Fruit fly (Drosophila melanogaster) whole organism, larva: Measurements from ENCODE around the gene NTPase.

ENCODE experiments used
- noc ChIP-seq: fragments of 200-800 bp; sonication (Bioruptor generic); optimal IDR thresholded peaks from 3 replicates; lab custom pipeline; 2019; ENCODE audit warnings: missing biosample characterization, mild to moderate bottlenecking, missing genetic modification characterization, moderate library complexity

Gene NTPase

dm6 chr2L:2874542-2875194, 11.0 kb downstream of the NTPase start, which contains the start of gene CG8814:
Gene CG8814, plus strand, starts transcription at chr2L:2874890.
- peak; percentile 72 for TF ChIP-seq noc

dm6 chr2L:2874185-2874541, 11.5 kb downstream of the NTPase start, which contains the start of gene Ifrd1:
Gene Ifrd1, minus strand, starts transcription at chr2L:2874489.
- TF ChIP-seq noc = no peak

DNA sequence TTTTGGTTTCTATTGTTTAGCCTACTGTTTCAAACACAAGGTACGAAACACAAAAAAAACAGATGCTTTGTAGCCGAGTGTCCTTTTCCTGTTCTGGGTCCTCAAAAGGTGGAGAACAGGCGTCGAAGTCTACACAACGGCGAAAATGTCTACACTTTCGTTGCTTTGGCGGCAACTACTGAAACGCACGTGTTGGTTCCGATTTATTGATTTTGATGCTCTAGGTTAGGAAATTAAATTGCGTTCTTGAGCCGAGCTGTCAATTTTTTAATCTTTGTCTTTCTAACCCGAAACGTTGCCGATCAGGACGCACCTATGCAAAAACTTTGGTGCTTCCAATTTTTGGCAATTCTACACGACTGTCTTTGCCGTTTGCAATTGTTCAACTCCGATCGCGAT, 11.9 kb downstream of the NTPase start:
- TF ChIP-seq noc = no peak

dm6 chr2L:2872968-2873728, 12.5 kb downstream of the NTPase start:
- TF ChIP-seq noc = peak; percentile 2

dm6 chr2L:2872309-2872932, 13.2 kb downstream of the NTPase start:
- peak; percentile 44 for TF ChIP-seq noc

DNA sequence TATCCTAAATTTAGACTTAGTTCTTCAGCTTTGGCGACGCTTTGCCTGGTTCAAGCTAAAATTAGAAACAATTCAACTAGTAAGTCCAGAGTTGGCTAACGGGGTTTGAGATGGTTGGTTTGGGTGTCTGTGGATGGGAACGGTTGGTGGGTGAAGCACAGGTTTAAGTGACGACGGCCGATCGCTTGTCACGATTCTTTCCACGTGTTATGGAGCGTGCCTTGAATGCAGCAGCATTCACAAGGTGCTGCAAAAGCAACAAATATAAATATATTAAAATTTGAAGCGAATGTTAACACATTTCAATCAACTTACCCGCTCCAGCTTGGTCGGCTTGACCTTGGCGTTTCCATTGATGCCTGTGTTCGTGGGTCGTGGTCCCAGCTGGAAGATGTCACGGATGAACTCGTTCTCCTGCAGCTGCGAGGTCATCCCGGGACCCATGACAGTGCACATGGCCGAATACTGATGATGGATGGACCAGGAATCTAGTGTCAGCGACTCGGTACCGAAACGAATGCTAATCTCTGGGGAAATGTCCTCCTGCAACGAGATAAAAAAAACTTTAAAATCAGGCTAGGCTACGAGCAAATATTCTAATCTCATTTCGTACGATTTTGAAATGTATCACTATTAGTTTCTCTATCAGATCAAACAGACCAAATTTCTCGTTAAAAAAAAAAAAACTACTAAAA, 16.5 kb downstream of the NTPase start, which contains the start of gene CG8813:
TSS of gene CG8813 (plus strand) at position 645 of the 695 bp plus-strand sequence.
- TF ChIP-seq noc = no peak

DNA sequence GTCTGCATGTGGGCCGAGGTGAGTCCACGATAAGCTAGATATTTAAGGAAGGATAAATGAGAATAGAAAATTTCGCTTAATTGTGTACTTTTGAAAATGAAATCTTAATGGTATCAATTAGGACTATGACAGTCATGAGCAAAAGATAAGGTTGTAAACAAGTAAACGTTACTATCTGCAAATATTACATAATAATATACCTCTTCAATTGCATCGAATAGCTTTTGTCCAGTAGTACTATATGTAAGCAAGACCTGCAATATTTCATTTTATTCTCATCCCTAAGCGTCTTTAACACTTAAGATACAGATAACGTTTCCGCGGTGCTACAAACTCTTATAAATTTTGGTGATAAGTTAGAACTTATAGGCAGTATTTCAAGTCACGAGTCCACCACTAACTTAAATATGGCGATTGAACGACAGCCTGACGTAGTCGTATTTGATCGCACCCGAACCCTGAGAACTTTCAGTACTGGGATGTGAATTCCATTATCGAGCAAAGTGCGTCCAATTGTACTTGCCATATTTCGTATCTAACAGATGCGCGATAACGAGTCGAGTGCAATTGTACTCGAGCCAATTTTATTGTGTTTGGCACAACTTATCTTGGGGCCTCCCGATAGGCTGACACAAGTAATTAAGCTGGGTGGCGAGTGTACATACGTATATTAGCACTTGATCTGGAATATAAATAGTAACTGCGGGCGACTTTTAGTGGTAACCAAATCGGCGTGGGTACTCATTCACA, 19.9 kb downstream of the NTPase start:
- peak; percentile 43 for TF ChIP-seq noc

dm6 chr2L:2864601-2865000, 21.0 kb downstream of the NTPase start:
- TF ChIP-seq noc = no peak

DNA sequence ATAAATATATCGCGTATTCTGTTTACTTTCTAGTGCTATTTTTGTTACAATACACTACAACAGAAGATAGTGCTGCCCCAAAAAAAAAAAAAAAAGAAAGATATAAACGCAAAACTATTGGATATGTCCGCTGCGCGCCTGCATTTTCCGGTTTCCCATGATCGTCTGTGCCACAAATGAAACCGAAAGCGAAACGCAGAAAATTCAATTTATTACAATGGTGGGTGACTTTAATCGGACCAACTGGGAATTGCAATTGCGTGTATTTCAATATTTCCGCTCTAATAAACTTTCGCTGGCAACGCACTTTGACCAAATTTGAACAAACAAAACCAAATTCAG, 23.1 kb downstream of the NTPase start:
- no peak for TF ChIP-seq noc

DNA sequence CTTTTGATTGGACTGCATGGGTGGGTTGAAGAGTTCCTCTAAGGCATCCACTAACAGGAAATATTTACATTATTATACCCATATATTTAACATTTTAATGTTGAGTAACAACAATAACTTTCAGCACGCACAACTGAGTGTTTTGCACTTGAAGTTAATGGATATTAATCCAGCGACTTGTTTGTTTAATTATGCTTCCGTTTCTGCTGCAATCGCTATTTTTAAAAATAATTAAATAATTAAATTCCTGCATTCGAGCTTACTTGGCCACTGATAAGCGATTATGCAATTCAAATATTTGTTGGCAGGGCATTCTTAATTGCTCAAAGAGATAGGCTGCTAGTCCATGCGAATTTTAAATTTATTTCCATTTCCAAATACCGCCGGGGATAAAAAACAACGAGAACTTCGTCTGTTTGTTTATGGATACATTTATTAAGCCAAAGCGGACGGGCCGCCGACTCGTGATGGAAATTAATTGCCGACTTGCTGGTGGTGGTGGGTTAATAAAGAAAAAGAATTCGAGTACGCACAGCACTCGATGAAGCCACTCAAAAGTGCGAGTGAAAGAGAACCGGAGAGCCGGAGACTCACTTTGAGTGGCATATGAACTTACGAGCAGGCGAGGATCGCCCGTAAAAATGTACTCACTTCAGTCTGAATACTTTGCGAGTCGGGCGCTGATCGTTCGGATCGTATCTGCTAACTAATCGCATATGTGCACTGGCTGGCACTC, 23.6 kb downstream of the NTPase start:
- peak; percentile 11 for TF ChIP-seq noc

DNA sequence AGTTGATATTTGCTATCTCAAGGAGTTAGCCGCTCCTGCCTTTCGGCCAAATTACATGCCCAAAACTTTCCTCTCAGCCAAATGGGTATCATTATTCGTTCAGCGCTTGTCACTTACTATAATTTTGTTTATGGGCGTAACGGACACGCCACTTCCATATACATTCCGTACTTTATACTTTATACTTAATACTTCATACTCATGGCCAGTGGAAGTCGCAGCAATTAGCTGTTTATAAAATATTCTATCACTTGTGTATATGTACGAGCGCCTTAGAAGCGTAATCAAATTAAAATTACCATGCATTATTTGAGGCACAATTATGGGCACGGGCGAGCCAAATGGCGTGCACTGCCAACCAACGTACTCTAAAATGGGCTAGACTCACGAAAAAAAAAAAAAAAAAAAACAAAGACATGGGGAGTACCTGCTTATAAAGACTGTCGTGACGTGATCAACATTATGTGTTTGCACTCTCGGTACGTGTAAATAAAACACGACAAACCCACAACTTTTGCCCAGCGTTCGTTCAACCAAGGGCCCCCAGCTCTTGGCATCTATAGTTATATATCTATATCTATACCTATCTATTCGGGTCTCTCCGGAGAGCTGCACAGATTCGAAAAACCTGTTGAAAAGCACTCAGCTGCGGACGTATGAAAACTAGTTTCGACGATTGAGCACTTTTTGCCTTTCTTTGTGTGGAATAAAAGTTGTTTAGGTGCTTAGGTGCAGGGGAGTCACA, 24.3 kb downstream of the NTPase start:
- TF ChIP-seq noc = no peak

DNA sequence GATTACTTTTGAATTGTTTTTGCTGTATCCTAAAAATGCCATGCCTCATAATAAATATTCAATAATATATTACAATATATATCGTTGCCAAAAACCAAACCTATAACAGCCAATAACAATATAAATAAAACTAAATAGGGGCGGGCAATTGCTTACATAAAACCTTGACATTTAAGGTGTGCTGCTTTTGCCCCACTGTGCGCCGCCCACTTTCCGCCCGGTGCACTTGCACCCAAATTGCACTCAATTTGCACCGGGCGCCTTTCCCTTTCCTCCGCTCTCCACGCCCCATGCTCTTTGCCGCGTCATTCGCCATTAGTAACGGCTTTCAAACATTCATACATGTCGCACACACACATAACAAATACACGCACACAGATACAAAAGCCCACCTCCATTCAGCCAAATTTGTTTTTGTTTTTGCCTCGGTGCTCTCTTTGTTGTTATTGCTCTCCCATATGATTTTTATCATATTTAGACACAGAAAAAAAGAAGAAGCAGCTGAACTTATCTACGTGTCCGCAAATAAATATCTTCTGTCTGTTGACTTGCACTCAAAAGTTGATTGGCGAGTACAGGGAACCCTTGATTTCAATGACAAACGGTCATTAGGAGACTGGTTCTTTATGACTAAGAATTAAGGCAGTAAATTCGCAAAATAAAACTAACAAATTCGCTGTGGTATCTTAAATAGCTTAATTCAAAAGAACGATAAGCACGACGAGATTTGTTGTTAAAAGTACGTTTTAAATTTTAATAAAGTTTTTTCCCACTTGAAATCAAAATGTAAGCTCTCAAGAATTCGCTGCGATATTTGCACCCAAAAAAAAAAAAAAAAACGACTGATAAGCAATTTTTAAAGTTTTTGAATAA, 27.6 kb downstream of the NTPase start:
- peak; percentile 62 for TF ChIP-seq noc

DNA sequence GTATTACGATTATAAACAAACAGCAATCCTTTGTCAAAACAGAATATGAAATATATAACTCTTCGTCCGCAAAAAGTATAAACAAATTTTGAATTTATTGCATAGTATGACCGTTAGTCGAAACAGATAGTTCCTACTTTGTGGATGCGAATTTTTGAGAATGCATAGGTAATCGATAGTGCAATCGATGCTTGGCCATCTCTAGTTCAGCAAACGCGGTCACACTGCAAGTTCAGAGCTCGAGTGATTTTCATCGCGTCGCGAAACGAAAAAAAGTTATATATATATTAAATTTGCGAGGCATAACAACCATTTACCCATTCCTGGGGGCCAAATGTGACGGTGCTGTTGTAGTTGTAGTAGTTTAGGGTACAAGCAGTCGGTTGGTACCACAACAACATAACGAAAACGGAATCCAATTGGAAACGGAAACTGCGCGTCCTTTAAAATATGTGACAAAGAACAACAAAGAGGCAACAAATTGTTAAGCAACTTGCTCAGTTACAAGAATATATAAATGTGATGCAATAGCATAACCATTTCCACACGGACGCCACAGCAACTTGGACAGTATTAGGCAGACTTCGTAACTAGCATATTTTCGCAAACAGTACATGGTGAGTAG, 28.6 kb downstream of the NTPase start, which contains the start of gene CG2991:
TSS of gene CG2991 (plus strand) at position 205 of the 625 bp plus-strand sequence.
- TF ChIP-seq noc = peak; percentile 21
